Fruit fly (Drosophila melanogaster) whole organism: ENCODE measurements around the gene stet.

ENCODE experiments used
- CG8478 ChIP-seq: fragments of >200 bp; optimal IDR thresholded peaks from 2 replicates; lab custom pipeline; 2018; ENCODE audit warnings: inconsistent platforms
- Dll ChIP-seq: fragments of >200 bp; optimal IDR thresholded peaks from 2 replicates; lab custom pipeline; 2017
- EcR ChIP-seq, 2 experiments: fragments of >200 bp; optimal IDR thresholded peaks; 2 replicates each; lab custom pipeline; 2017; ENCODE audit warnings: missing biosample characterization in 2 of 2, missing genetic modification characterization in 2 of 2, missing genetic modification reagents in 2 of 2
- pan ChIP-seq: fragments of >200 bp; optimal IDR thresholded peaks from 2 replicates; lab custom pipeline; 2017
- psq ChIP-seq: fragments of >200 bp; optimal IDR thresholded peaks from 2 replicates; lab custom pipeline; 2017
- usp ChIP-seq: fragments of >200 bp; optimal IDR thresholded peaks from 2 replicates; lab custom pipeline; 2017; ENCODE audit warnings: missing biosample characterization, missing genetic modification characterization, mixed read lengths

- no peak for TF ChIP-seq pan (lab: Kevin White, UChicago)
- TF ChIP-seq psq (lab: Kevin White, UChicago): no peak
- no peak for TF ChIP-seq usp (GFP tag; lab: Kevin White, UChicago)
- TF ChIP-seq Dll (lab: Kevin White, UChicago): no peak
- no peak for TF ChIP-seq CG8478 (lab: Kevin White, UChicago)
- TF ChIP-seq EcR (GFP tag; optimal IDR thresholded peaks at IDR 0.05; lab: Kevin White, UChicago): no peak
Measured at dm6 chr3L:1495803-1496202, 6.5 kb upstream of the stet start.
